Worm (Caenorhabditis elegans) whole organism, dauer: ENCODE measurements around the gene F15H10.7.

ENCODE experiments used
- unc-62 ChIP-seq: sonication (generic microtip); optimal IDR thresholded peaks from 2 replicates; lab custom pipeline; 2017; ENCODE audit warnings: missing biosample characterization, missing genetic modification reagents, missing genetic modification characterization

Gene F15H10.7

ce11 chrV:10406313-10406712 is at the start of gene F15H10.7:
Gene F15H10.7, minus strand, starts transcription at chrV:10406413.
- no peak for TF ChIP-seq unc-62 (GFP tag; lab: Kevin White, UChicago)

DNA sequence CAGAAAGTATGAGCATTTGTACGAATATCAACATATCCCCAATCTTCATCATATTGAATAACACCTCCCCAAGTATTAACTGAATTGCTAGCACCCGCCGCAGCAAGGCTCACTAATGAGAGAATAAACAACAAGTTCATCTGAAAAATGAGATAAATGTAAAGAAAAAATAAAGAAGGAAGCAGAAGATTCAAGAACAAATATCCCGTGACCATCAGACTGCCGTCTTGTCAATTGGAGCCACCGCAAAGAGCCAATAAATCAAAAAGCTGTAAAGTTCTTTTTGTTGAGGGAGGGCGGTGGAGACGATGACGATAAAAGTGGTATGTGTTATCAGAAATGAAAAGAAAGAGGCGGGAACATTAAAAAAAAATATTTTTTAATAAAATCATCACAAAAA is 47.3 kb upstream of the F15H10.7 start, which contains the start of gene Y32F6A.5:
TSS of gene Y32F6A.5 (minus strand) at position 140 of the 400 bp plus-strand sequence.
- no peak for TF ChIP-seq unc-62 (GFP tag; lab: Kevin White, UChicago)

DNA sequence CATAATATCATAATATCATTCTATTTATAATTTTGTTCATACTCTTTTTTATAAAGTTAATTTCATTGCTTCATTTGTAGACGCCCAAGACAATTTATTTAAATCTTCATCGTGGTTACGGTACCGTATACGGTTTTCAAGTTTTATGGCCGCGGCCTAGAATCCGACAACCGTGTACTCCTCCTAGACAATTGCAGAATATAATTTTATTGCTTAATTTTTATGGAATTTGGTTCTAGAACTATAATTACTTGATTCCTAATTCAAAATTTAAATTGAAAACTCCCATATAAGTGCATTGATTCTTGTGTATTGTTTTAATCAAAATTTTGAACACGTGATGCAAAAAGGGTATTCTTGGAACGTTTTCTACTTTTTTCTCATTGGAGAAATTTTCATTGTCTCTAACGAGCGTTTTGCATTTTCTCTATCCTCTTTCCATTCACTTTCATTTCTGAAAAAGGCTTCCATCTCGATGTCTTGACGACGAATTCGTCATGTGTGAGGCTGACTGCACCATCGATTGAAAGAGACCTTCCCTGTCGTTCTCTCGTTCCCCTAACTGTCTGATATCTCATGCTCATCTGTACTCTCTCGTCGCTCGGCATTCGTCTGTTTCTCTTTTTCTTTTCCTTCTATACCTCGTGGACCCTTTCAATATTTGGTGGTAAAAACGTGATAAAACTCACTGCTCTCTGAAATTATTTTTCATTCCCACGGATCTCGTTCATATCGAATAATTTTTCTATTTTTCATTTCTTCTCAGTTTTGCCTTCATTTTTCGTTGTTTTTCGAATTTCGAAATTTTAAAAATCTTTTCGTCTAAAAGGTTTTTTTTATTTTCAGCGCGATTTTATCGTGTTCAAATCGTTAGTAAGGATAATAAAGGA is 35.2 kb upstream of the F15H10.7 start, which contains the start of gene pap-1:
TSS of gene pap-1 (plus strand) at position 840 of the 890 bp plus-strand sequence.
- TF ChIP-seq unc-62 (GFP tag; lab: Kevin White, UChicago) = no peak

DNA sequence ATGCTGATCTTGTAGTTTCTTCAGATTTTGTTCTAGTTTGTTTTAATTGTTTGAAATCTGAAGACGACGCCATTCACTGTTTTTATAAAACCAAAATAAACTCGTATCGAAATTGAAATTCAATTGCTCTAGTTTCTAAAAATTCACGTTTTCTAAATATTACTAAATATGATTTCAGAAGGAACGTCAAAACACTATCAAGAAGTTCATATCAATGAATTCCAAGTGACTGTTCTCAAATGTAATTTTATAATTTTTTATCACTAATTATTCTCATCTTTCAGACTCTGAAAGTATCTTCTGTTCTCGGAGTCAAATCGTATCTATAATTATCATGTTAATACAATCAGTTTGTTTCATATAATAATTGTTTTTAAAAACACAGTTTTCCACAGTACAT is 34.5 kb upstream of the F15H10.7 start, which contains the start of gene snf-10:
TSS of gene snf-10 (minus strand) at position 101 of the 400 bp plus-strand sequence.
- TF ChIP-seq unc-62 (GFP tag; lab: Kevin White, UChicago) = no peak

- TF ChIP-seq unc-62 (GFP tag; lab: Kevin White, UChicago) = no peak
These were observed 30.4 kb upstream of the F15H10.7 start, which contains the start of gene set-22 for ce11 chrV:10436612-10437011. Gene set-22, plus strand, starts transcription at chrV:10436912.

DNA sequence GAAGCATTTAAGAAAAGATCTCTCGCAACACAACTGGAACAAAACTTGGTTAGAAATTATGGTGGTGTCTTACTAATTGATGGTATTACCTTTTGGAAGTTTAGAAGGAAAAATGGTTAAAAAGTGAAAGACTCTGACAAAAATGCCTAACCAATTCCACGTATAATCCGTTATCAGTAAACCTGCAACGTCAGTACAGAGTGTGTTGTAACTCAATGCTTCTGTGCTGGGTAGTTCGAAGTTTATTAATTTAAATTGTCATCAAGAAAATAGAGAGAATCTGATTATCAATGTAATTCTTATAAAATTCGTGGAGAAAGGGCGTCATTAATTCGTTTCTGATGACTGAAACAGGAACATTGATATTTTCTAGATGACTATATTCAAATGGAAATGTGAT is 29.0 kb upstream of the F15H10.7 start:
- TF ChIP-seq unc-62 (GFP tag; lab: Kevin White, UChicago) = no peak

- no peak for TF ChIP-seq unc-62 (GFP tag; lab: Kevin White, UChicago)
These were observed 27.5 kb upstream of the F15H10.7 start, which contains the start of gene Y32F6A.4 for ce11 chrV:10433721-10434120. Gene Y32F6A.4, minus strand, starts transcription at chrV:10434067.

- no peak for TF ChIP-seq unc-62 (GFP tag; lab: Kevin White, UChicago)
These were observed 26.4 kb upstream of the F15H10.7 start for ce11 chrV:10432607-10433006.

DNA sequence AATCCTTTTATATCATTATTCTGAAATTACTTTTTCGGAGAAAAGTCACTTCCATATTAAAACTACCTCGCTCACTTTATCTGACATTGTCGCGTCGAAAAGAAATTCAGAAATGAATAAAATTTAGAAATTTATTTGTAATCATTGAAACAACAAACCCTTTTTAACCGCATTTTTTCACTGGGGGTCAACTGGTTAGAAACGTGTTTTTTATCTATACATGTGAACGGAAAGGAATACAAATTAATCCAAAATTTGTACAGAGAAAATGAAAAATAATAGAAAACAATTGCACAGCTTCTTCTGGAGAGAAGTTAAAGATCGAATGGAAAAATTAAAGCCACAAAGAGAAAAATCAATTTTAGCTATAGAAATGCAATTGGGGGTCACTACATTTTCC is 22.4 kb upstream of the F15H10.7 start, which contains the start of gene tag-314:
TSS of gene tag-314 (minus strand) at position 101 of the 400 bp plus-strand sequence.
- no peak for TF ChIP-seq unc-62 (GFP tag; lab: Kevin White, UChicago)

- TF ChIP-seq unc-62 (GFP tag; lab: Kevin White, UChicago) = no peak
These were observed 20.0 kb upstream of the F15H10.7 start, which contains the start of gene apc-10 for ce11 chrV:10426253-10426652. Gene apc-10, minus strand, starts transcription at chrV:10426353.

- no peak for TF ChIP-seq unc-62 (GFP tag; lab: Kevin White, UChicago)
These were observed 18.9 kb upstream of the F15H10.7 start, which contains the start of gene col-12 for ce11 chrV:10425098-10425497. Gene col-12, minus strand, starts transcription at chrV:10425198.

ce11 chrV:10423511-10423910 is 17.3 kb upstream of the F15H10.7 start:
- no peak for TF ChIP-seq unc-62 (GFP tag; lab: Kevin White, UChicago)

ce11 chrV:10421802-10422201 is 15.6 kb upstream of the F15H10.7 start, which contains the start of gene col-13:
Gene col-13, minus strand, starts transcription at chrV:10421902.
- TF ChIP-seq unc-62 (GFP tag; lab: Kevin White, UChicago) = no peak

ce11 chrV:10418961-10419360 is 12.7 kb upstream of the F15H10.7 start, which contains the start of gene F15H10.5:
Gene F15H10.5, minus strand, starts transcription at chrV:10419061.
- no peak for TF ChIP-seq unc-62 (GFP tag; lab: Kevin White, UChicago)

ce11 chrV:10416925-10417324 is 10.7 kb upstream of the F15H10.7 start, which contains the start of gene F15H10.10:
Gene F15H10.10, minus strand, starts transcription at chrV:10417025.
- TF ChIP-seq unc-62 (GFP tag; lab: Kevin White, UChicago) = no peak

DNA sequence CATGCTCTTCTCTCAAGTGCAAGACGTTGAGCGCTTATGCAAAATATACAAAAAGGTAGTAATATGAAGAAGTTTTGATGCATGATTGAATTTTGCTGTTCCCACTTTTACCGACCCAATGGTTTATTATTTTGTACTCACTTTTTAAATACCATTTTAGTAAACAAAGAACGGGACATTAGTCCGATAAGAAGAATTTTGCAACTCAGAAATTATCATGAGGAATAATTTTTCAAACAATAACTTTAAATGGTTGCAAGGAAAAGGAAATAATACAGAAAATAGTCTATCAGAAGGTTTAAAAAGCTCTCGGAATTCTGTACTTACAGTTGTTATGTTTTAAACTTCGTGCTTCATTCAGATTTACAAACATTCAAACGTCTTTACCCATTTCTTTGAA is 8.4 kb upstream of the F15H10.7 start, which contains the start of gene F15H10.9:
TSS of gene F15H10.9 (minus strand) at position 101 of the 400 bp plus-strand sequence.
- no peak for TF ChIP-seq unc-62 (GFP tag; lab: Kevin White, UChicago)
